Worm (Caenorhabditis elegans) whole organism, late embryonic: ENCODE data around the gene C25H3.1.

Experiments used
- K02D7.2 ChIP-seq: sonication (generic microtip); optimal IDR thresholded peaks from 2 replicates; lab custom pipeline; 2017; ENCODE audit warnings: mild to moderate bottlenecking, missing genetic modification characterization, missing compliant biosample characterization
- K09A11.1 ChIP-seq: sonication (generic microtip); optimal IDR thresholded peaks from 2 replicates; lab custom pipeline; 2017; ENCODE audit warnings: antibody characterized with exemption, mild to moderate bottlenecking, missing genetic modification characterization, missing compliant biosample characterization; ENCODE audit not compliant: insufficient read depth
- ama-1 ChIP-seq: fragments of 150-350 bp; optimal IDR thresholded peaks from 2 replicates; lab custom pipeline; 2014
- ceh-18 ChIP-seq: sonication (generic microtip); optimal IDR thresholded peaks from 2 replicates; lab custom pipeline; 2016; ENCODE audit warnings: missing genetic modification characterization, missing compliant biosample characterization
- ceh-2 ChIP-seq: sonication (generic microtip); optimal IDR thresholded peaks from 2 replicates; lab custom pipeline; 2016; ENCODE audit warnings: missing genotype, missing genetic modification characterization, missing compliant biosample characterization
- ceh-30 ChIP-seq: fragments of 150-350 bp; optimal IDR thresholded peaks from 2 replicates; lab custom pipeline; 2014; ENCODE audit warnings: missing biosample characterization, missing genetic modification characterization
- ceh-31 ChIP-seq: sonication (generic microtip); optimal IDR thresholded peaks from 2 replicates; lab custom pipeline; 2016; ENCODE audit warnings: missing genetic modification characterization, missing compliant biosample characterization
- ceh-45 ChIP-seq: fragments of 200-800 bp; sonication (Bioruptor generic); IDR thresholded peaks from 2 replicates; pipeline ENCODE4 v1.3.6; 2022; ENCODE audit warnings: missing genetic modification reagents, missing genetic modification characterization, missing compliant biosample characterization
- ceh-48 ChIP-seq: sonication (generic microtip); optimal IDR thresholded peaks from 2 replicates; lab custom pipeline; 2016; ENCODE audit warnings: missing genetic modification characterization, inconsistent platforms, missing compliant biosample characterization
- ceh-9 ChIP-seq: sonication (generic microtip); optimal IDR thresholded peaks from 2 replicates; lab custom pipeline; 2016; ENCODE audit warnings: mild to moderate bottlenecking, missing genetic modification characterization, inconsistent platforms, missing compliant biosample characterization
- dmd-4 ChIP-seq: sonication (generic microtip); optimal IDR thresholded peaks from 2 replicates; lab custom pipeline; 2016; ENCODE audit warnings: borderline replicate concordance, missing genetic modification characterization, missing compliant biosample characterization
- dve-1 ChIP-seq: sonication (generic microtip); optimal IDR thresholded peaks from 2 replicates; lab custom pipeline; 2017; ENCODE audit warnings: antibody characterized with exemption, mild to moderate bottlenecking, missing genetic modification characterization, missing compliant biosample characterization
- elt-2 ChIP-seq: sonication (generic microtip); optimal IDR thresholded peaks from 2 replicates; lab custom pipeline; 2016; ENCODE audit warnings: missing genetic modification reagents, missing genetic modification characterization, missing compliant biosample characterization
- ets-4 ChIP-seq: sonication (generic microtip); optimal IDR thresholded peaks from 2 replicates; lab custom pipeline; 2016; ENCODE audit warnings: missing genetic modification characterization, missing compliant biosample characterization
- eyg-1 ChIP-seq: sonication (generic microtip); optimal IDR thresholded peaks from 2 replicates; lab custom pipeline; 2016; ENCODE audit warnings: missing genotype, missing genetic modification characterization, missing compliant biosample characterization
- fkh-10 ChIP-seq: fragments of 150-350 bp; optimal IDR thresholded peaks from 2 replicates; lab custom pipeline; 2014; ENCODE audit warnings: missing biosample characterization, missing genetic modification reagents, missing genetic modification characterization
- gmeb-2 ChIP-seq: sonication (generic microtip); optimal IDR thresholded peaks from 2 replicates; lab custom pipeline; 2016; ENCODE audit warnings: missing genetic modification characterization, inconsistent platforms, missing compliant biosample characterization
- hlh-15 ChIP-seq: sonication (generic microtip); optimal IDR thresholded peaks from 2 replicates; lab custom pipeline; 2016; ENCODE audit warnings: missing genetic modification characterization, missing compliant biosample characterization
- hlh-30 ChIP-seq: sonication (generic microtip); optimal IDR thresholded peaks from 2 replicates; lab custom pipeline; 2017; ENCODE audit warnings: antibody characterized with exemption, missing genetic modification characterization, missing compliant biosample characterization; ENCODE audit not compliant: insufficient read depth
- hlh-6 ChIP-seq: sonication (generic microtip); optimal IDR thresholded peaks from 2 replicates; lab custom pipeline; 2016; ENCODE audit warnings: missing genotype, missing genetic modification characterization, missing compliant biosample characterization
- hlh-8 ChIP-seq: sonication (generic microtip); optimal IDR thresholded peaks from 2 replicates; lab custom pipeline; 2016; ENCODE audit warnings: missing genotype, missing genetic modification characterization, missing compliant biosample characterization
- lim-6 ChIP-seq: sonication (generic microtip); optimal IDR thresholded peaks from 2 replicates; lab custom pipeline; 2016; ENCODE audit warnings: missing genetic modification characterization, missing compliant biosample characterization
- lin-11 ChIP-seq: fragments of 200-800 bp; sonication (Bioruptor generic); optimal IDR thresholded peaks from 2 replicates; lab custom pipeline; 2018; ENCODE audit warnings: mild to moderate bottlenecking, missing genetic modification characterization, missing compliant biosample characterization
- nfya-1 ChIP-seq: sonication (generic microtip); optimal IDR thresholded peaks from 2 replicates; lab custom pipeline; 2017; ENCODE audit warnings: missing genetic modification characterization, mild to moderate bottlenecking, missing compliant biosample characterization, antibody characterized with exemption, moderate library complexity
- npax-4 ChIP-seq: sonication (generic microtip); optimal IDR thresholded peaks from 2 replicates; lab custom pipeline; 2016; ENCODE audit warnings: missing genetic modification characterization, missing compliant biosample characterization
- odd-2 ChIP-seq: sonication (generic microtip); optimal IDR thresholded peaks from 2 replicates; lab custom pipeline; 2017; ENCODE audit warnings: antibody characterized with exemption, mild to moderate bottlenecking, missing genetic modification characterization, missing compliant biosample characterization
- pax-1 ChIP-seq: fragments of 150-350 bp; optimal IDR thresholded peaks from 2 replicates; lab custom pipeline; 2014; ENCODE audit warnings: missing biosample characterization, missing genetic modification characterization
- pha-2 ChIP-seq: sonication (generic microtip); optimal IDR thresholded peaks from 2 replicates; lab custom pipeline; 2017; ENCODE audit warnings: mild to moderate bottlenecking, missing genetic modification characterization, missing compliant biosample characterization
- pha-4 ChIP-seq: fragments of 150-350 bp; optimal IDR thresholded peaks from 2 replicates; lab custom pipeline; 2018; ENCODE audit warnings: missing biosample characterization, missing genetic modification reagents, missing genetic modification characterization
- ref-2 ChIP-seq: sonication (generic microtip); optimal IDR thresholded peaks from 2 replicates; lab custom pipeline; 2016; ENCODE audit warnings: missing genetic modification characterization, missing compliant biosample characterization
- rnt-1 ChIP-seq: sonication (generic microtip); optimal IDR thresholded peaks from 2 replicates; lab custom pipeline; 2016; ENCODE audit warnings: missing genetic modification characterization, missing compliant biosample characterization
- sox-2 ChIP-seq: fragments of 200-800 bp; sonication (Bioruptor generic); IDR thresholded peaks from 2 replicates; pipeline ENCODE4 v1.3.6; 2022; ENCODE audit warnings: missing genetic modification reagents, missing genetic modification characterization, missing compliant biosample characterization
- sox-4 ChIP-seq: sonication (generic microtip); optimal IDR thresholded peaks from 2 replicates; lab custom pipeline; 2017; ENCODE audit warnings: mild to moderate bottlenecking, missing genetic modification characterization, inconsistent platforms, missing compliant biosample characterization
- tbx-2 ChIP-seq: sonication (generic microtip); optimal IDR thresholded peaks from 2 replicates; lab custom pipeline; 2016; ENCODE audit warnings: missing genetic modification characterization, missing compliant biosample characterization
- tbx-7 ChIP-seq: sonication (generic microtip); optimal IDR thresholded peaks from 2 replicates; lab custom pipeline; 2016; ENCODE audit warnings: missing genotype, missing genetic modification characterization, missing compliant biosample characterization
- unc-3 ChIP-seq, 2 experiments: fragments of 200-800 bp in 1 of 2; sonication (Bioruptor generic) in 1 of 2; sonication (generic microtip) in 1 of 2; conservative IDR thresholded peaks in 1 of 2; optimal IDR thresholded peaks in 1 of 2; 2 replicates each; pipeline versions ENCODE4 v1.3.6 to Lab custom; 2016 to 2022; ENCODE audit warnings: missing compliant biosample characterization in 2 of 2, missing genetic modification characterization in 2 of 2, missing genetic modification reagents in 1 of 2
- unc-86 ChIP-seq: sonication (generic microtip); optimal IDR thresholded peaks from 2 replicates; lab custom pipeline; 2016; ENCODE audit warnings: missing genetic modification characterization, missing compliant biosample characterization

Gene C25H3.1

ce11 chrII:5736599-5736998, 37.7 kb downstream of the C25H3.1 start:
- TF ChIP-seq ceh-9 (tag; lab: Kevin White, UChicago) (no peak), eyg-1 (tag; lab: Kevin White, UChicago) (no peak), rnt-1 (tag; lab: Kevin White, UChicago) (no peak), pha-4 (tag; lab: Kevin White, UChicago) (no peak), K02D7.2 (tag; lab: Kevin White, UChicago) (no peak), sox-2 (no peak), ceh-31 (tag; lab: Kevin White, UChicago) (no peak), hlh-15 (no peak), dve-1 (no peak), odd-2 (no peak), ceh-30 (no peak), ceh-48 (tag; lab: Kevin White, UChicago) (no peak), hlh-6 (tag; lab: Kevin White, UChicago) (no peak), ceh-2 (tag; lab: Kevin White, UChicago) (no peak), hlh-8 (tag; lab: Kevin White, UChicago) (no peak)

ce11 chrII:5738795-5739194, 39.9 kb downstream of the C25H3.1 start, which contains the start of gene hlh-14:
TSS of gene hlh-14 (minus strand) at chrII:5738895.
- TF ChIP-seq eyg-1 (tag; lab: Kevin White, UChicago) (no peak), unc-3 (GFP tag; conservative IDR thresholded peaks at IDR 0.05; lab: Robert Waterston, UW) (no peak), unc-3 (tag; optimal IDR thresholded peaks at IDR 0.05; lab: Kevin White, UChicago) (no peak), nfya-1 (tag; lab: Kevin White, UChicago) (no peak), tbx-2 (tag; lab: Kevin White, UChicago) (no peak), unc-86 (tag; lab: Kevin White, UChicago) (no peak), dmd-4 (tag; lab: Kevin White, UChicago) (no peak), ref-2 (no peak), hlh-30 (tag; lab: Kevin White, UChicago) (no peak), ceh-45 (GFP tag; lab: Robert Waterston, UW) (no peak), ceh-18 (no peak), ceh-2 (tag; lab: Kevin White, UChicago) (no peak), lin-11 (tag; lab: Kevin White, UChicago) (no peak), odd-2 (no peak), sox-2 (no peak), hlh-6 (tag; lab: Kevin White, UChicago) (no peak), ceh-31 (tag; lab: Kevin White, UChicago) (no peak), tbx-7 (tag; lab: Kevin White, UChicago) (no peak)
- TF ChIP-seq, all 69 proteins: peak for 0

- TF ChIP-seq ceh-31 (tag; lab: Kevin White, UChicago) (no peak), ama-1 (lab: Kevin White, UChicago) (no peak), dve-1 (no peak), dmd-4 (tag; lab: Kevin White, UChicago) (no peak), fkh-10 (GFP tag; lab: Kevin White, UChicago) (no peak), K09A11.1 (tag; lab: Kevin White, UChicago) (no peak), pha-4 (tag; lab: Kevin White, UChicago) (no peak), pax-1 (tag; lab: Kevin White, UChicago) (no peak), pha-2 (no peak), gmeb-2 (tag; lab: Kevin White, UChicago) (no peak), eyg-1 (tag; lab: Kevin White, UChicago) (no peak)
Observed at ce11 chrII:5742767-5743166, 43.9 kb downstream of the C25H3.1 start.

- TF ChIP-seq ceh-30 = no peak
- no peak for TF ChIP-seq sox-4 (tag; lab: Kevin White, UChicago)
- no peak for TF ChIP-seq npax-4 (tag; lab: Kevin White, UChicago)
- no peak for TF ChIP-seq elt-2 (tag; lab: Kevin White, UChicago)
- no peak for TF ChIP-seq unc-86 (tag; lab: Kevin White, UChicago)
- no peak for TF ChIP-seq lim-6 (tag; lab: Kevin White, UChicago)
- TF ChIP-seq ets-4 (tag; lab: Kevin White, UChicago) = no peak
Observed at ce11 chrII:5744342-5744741, 45.5 kb downstream of the C25H3.1 start.
